Fruit fly (Drosophila melanogaster) whole organism, embryonic: ENCODE results near the gene CG6567.

Source experiments
- Atf-2 ChIP-seq: fragments of 200-800 bp; sonication (Bioruptor generic); optimal IDR thresholded peaks from 2 replicates; lab custom pipeline; 2016; ENCODE audit warnings: missing biosample characterization, missing genetic modification characterization
- CG11247 ChIP-seq: fragments of 200-800 bp; sonication (Bioruptor generic); IDR thresholded peaks from 2 replicates; pipeline ENCODE4 v1.3.6; 2022; ENCODE audit warnings: missing biosample characterization, missing genetic modification characterization
- CG11695 ChIP-seq: fragments of 200-800 bp; sonication (Bioruptor generic); IDR thresholded peaks from 3 replicates; pipeline ENCODE4 v1.3.6; 2022; ENCODE audit warnings: missing biosample characterization, missing genetic modification characterization
- CG11696 ChIP-seq: fragments of 200-800 bp; sonication (Bioruptor generic); IDR thresholded peaks from 2 replicates; pipeline ENCODE4 v1.3.6; 2022; ENCODE audit warnings: missing biosample characterization, missing genetic modification characterization
- CG12299 ChIP-seq: fragments of 200-800 bp; sonication (Bioruptor generic); optimal IDR thresholded peaks from 2 replicates; lab custom pipeline; 2018; ENCODE audit warnings: missing biosample characterization, mild to moderate bottlenecking, missing genetic modification characterization
- CG13775 ChIP-seq: fragments of 200-800 bp; sonication (Bioruptor generic); optimal IDR thresholded peaks from 3 replicates; lab custom pipeline; 2017; ENCODE audit warnings: missing biosample characterization, mild to moderate bottlenecking, missing genetic modification characterization
- CG14667 ChIP-seq: fragments of 200-800 bp; sonication (Bioruptor generic); IDR thresholded peaks from 2 replicates; pipeline ENCODE4 v1.3.6; 2022; ENCODE audit warnings: missing biosample characterization, missing genetic modification characterization
- CG14710 ChIP-seq: fragments of 200-800 bp; sonication (Bioruptor generic); optimal IDR thresholded peaks from 3 replicates; lab custom pipeline; 2019; ENCODE audit warnings: missing biosample characterization, mild to moderate bottlenecking, missing genetic modification characterization, moderate library complexity
- CG15073 ChIP-seq: fragments of 200-800 bp; sonication (Bioruptor generic); optimal IDR thresholded peaks from 2 replicates; lab custom pipeline; 2016; ENCODE audit warnings: missing biosample characterization, missing genetic modification characterization
- CG15601 ChIP-seq: fragments of 200-800 bp; sonication (Bioruptor generic); optimal IDR thresholded peaks from 3 replicates; lab custom pipeline; 2019; ENCODE audit warnings: missing biosample characterization, mild to moderate bottlenecking, missing genetic modification characterization, moderate library complexity
- CG17361 ChIP-seq: fragments of 200-800 bp; sonication (Bioruptor generic); IDR thresholded peaks from 3 replicates; pipeline ENCODE4 v1.3.6; 2022; ENCODE audit warnings: missing biosample characterization, missing genetic modification characterization
- CG2116 ChIP-seq: fragments of 200-800 bp; sonication (Bioruptor generic); optimal IDR thresholded peaks from 3 replicates; lab custom pipeline; 2018; ENCODE audit warnings: missing biosample characterization, mild to moderate bottlenecking, missing genetic modification characterization
- CG2129 ChIP-seq: fragments of 200-800 bp; sonication (Bioruptor generic); IDR thresholded peaks from 2 replicates; pipeline ENCODE4 v1.3.6; 2022; ENCODE audit warnings: missing biosample characterization, missing genetic modification characterization; ENCODE audit not compliant: partially characterized antibody
- CG2202 ChIP-seq: fragments of 200-800 bp; sonication (Bioruptor generic); optimal IDR thresholded peaks from 2 replicates; lab custom pipeline; 2018; ENCODE audit warnings: missing biosample characterization, mild to moderate bottlenecking, missing genetic modification characterization
- CG3281 ChIP-seq: fragments of 200-800 bp; sonication (Bioruptor generic); optimal IDR thresholded peaks from 3 replicates; lab custom pipeline; 2017; ENCODE audit warnings: missing biosample characterization, mild to moderate bottlenecking, missing genetic modification characterization
- CG5180 ChIP-seq: fragments of 200-800 bp; sonication (Bioruptor generic); optimal IDR thresholded peaks from 3 replicates; lab custom pipeline; 2017; ENCODE audit warnings: missing biosample characterization, missing genetic modification characterization, mild to moderate bottlenecking, moderate library complexity, missing genetic modification reagents
- CG6175 ChIP-seq: fragments of 200-800 bp; sonication (Bioruptor generic); IDR thresholded peaks from 3 replicates; pipeline ENCODE4 v1.3.6; 2022; ENCODE audit warnings: missing biosample characterization, missing genetic modification characterization
- CG6254 ChIP-seq: fragments of 200-800 bp; sonication (Bioruptor generic); optimal IDR thresholded peaks from 3 replicates; lab custom pipeline; 2017; ENCODE audit warnings: mild to moderate bottlenecking, missing biosample characterization, missing genetic modification reagents, missing genetic modification characterization
- CG6765 ChIP-seq: fragments of 200-800 bp; sonication (Bioruptor generic); optimal IDR thresholded peaks from 3 replicates; lab custom pipeline; 2017; ENCODE audit warnings: missing biosample characterization, mild to moderate bottlenecking, missing genetic modification characterization
- CG6791 ChIP-seq: fragments of 200-800 bp; sonication (Bioruptor generic); IDR thresholded peaks from 3 replicates; pipeline ENCODE4 v1.3.6; 2022; ENCODE audit warnings: missing biosample characterization, missing genetic modification characterization; ENCODE audit not compliant: partially characterized antibody
- CG6813 ChIP-seq: fragments of 200-800 bp; sonication (Bioruptor generic); optimal IDR thresholded peaks from 2 replicates; lab custom pipeline; 2017; ENCODE audit warnings: missing biosample characterization, missing genetic modification characterization, mild to moderate bottlenecking, moderate library complexity, missing genetic modification reagents
- CoRest ChIP-seq: fragments of 200-800 bp; sonication (Bioruptor generic); optimal IDR thresholded peaks from 3 replicates; lab custom pipeline; 2018; ENCODE audit warnings: missing biosample characterization, mild to moderate bottlenecking, missing genetic modification characterization, moderate library complexity
- Doc3 ChIP-seq: fragments of 200-800 bp; sonication (Bioruptor generic); IDR thresholded peaks from 3 replicates; pipeline ENCODE4 v1.3.6; 2022; ENCODE audit warnings: missing biosample characterization, missing genetic modification characterization; ENCODE audit not compliant: partially characterized antibody
- HHEX ChIP-seq: fragments of 200-800 bp; sonication (Bioruptor generic); optimal IDR thresholded peaks from 3 replicates; lab custom pipeline; 2017; ENCODE audit warnings: missing biosample characterization, mild to moderate bottlenecking, missing genetic modification characterization, missing genetic modification reagents
- Hsf ChIP-seq: fragments of 200-800 bp; sonication (Bioruptor generic); optimal IDR thresholded peaks from 3 replicates; lab custom pipeline; 2016; ENCODE audit warnings: missing biosample characterization, missing genetic modification characterization
- Max ChIP-seq: fragments of 200-800 bp; sonication (Bioruptor generic); optimal IDR thresholded peaks from 2 replicates; lab custom pipeline; 2016; ENCODE audit warnings: missing biosample characterization, mild to moderate bottlenecking, missing genetic modification characterization
- Med ChIP-seq: fragments of 200-800 bp; sonication (Bioruptor generic); peaks from one replicate; lab custom pipeline; 2016; ENCODE audit warnings: missing biosample characterization, missing genetic modification characterization, mild to moderate bottlenecking, inconsistent platforms, moderate library complexity
- Sry-δ ChIP-seq: fragments of 200-800 bp; sonication (Bioruptor generic); optimal IDR thresholded peaks from 2 replicates; lab custom pipeline; 2016; ENCODE audit warnings: missing biosample characterization, missing genetic modification characterization
- ase ChIP-seq: fragments of 200-800 bp; sonication (Bioruptor generic); IDR thresholded peaks from 3 replicates; pipeline ENCODE4 v1.3.6; 2022; ENCODE audit warnings: missing biosample characterization, missing genetic modification characterization
- bowl ChIP-seq: fragments of 200-800 bp; sonication (Bioruptor generic); IDR thresholded peaks from 2 replicates; pipeline ENCODE4 v1.3.6; 2022; ENCODE audit warnings: missing biosample characterization, missing genetic modification characterization
- btn ChIP-seq: fragments of 200-800 bp; sonication (Bioruptor generic); optimal IDR thresholded peaks from 2 replicates; lab custom pipeline; 2016; ENCODE audit warnings: missing biosample characterization, missing genetic modification characterization
- crc ChIP-seq: fragments of 200-800 bp; sonication (Bioruptor generic); optimal IDR thresholded peaks from 2 replicates; lab custom pipeline; 2016; ENCODE audit warnings: missing biosample characterization, missing genetic modification characterization
- crol ChIP-seq: fragments of 200-800 bp; sonication (Bioruptor generic); IDR thresholded peaks from 2 replicates; pipeline ENCODE4 v1.3.6; 2022; ENCODE audit warnings: missing biosample characterization, missing genetic modification characterization
- disco-r ChIP-seq: fragments of 200-800 bp; sonication (Bioruptor generic); optimal IDR thresholded peaks from 2 replicates; lab custom pipeline; 2016; ENCODE audit warnings: missing biosample characterization, missing genetic modification characterization
- dmrt11E ChIP-seq: fragments of 200-800 bp; sonication (Bioruptor generic); optimal IDR thresholded peaks from 3 replicates; lab custom pipeline; 2018; ENCODE audit warnings: missing biosample characterization, mild to moderate bottlenecking, missing genetic modification characterization, moderate library complexity
- grau ChIP-seq: fragments of 200-800 bp; optimal IDR thresholded peaks from 3 replicates; lab custom pipeline; 2019; ENCODE audit warnings: missing biosample characterization, mild to moderate bottlenecking, missing genetic modification characterization, moderate library complexity
- ham ChIP-seq: fragments of 200-800 bp; sonication (Bioruptor generic); IDR thresholded peaks from 2 replicates; pipeline ENCODE4 v1.3.6; 2022; ENCODE audit warnings: missing biosample characterization, missing genetic modification characterization
- kah ChIP-seq: fragments of 200-800 bp; sonication (Bioruptor generic); optimal IDR thresholded peaks from 2 replicates; lab custom pipeline; 2018; ENCODE audit warnings: missing biosample characterization, mild to moderate bottlenecking, missing genetic modification characterization
- lab ChIP-seq: fragments of 200-800 bp; sonication (Bioruptor generic); optimal IDR thresholded peaks from 3 replicates; lab custom pipeline; 2017; ENCODE audit warnings: missing biosample characterization, missing genetic modification characterization, mild to moderate bottlenecking, moderate library complexity, missing genetic modification reagents
- lola ChIP-seq, 3 experiments: fragments of >200 bp in 2 of 3; fragments of 200-800 bp in 1 of 3; sonication (Bioruptor generic) in 1 of 3; optimal IDR thresholded peaks; 2 replicates each; lab custom pipeline; 2017 to 2019; ENCODE audit warnings: missing biosample characterization in 3 of 3, missing genetic modification characterization in 3 of 3, mild to moderate bottlenecking in 1 of 3, moderate library complexity in 1 of 3
- pan ChIP-seq, 4 experiments: fragments of >200 bp in 3 of 4; fragments of 200-800 bp in 1 of 4; sonication (Bioruptor generic) in 1 of 4; optimal IDR thresholded peaks in 3 of 4; IDR thresholded peaks in 1 of 4; 2 replicates each; pipeline versions ENCODE4 v1.3.6 to Lab custom; 2017 to 2022; ENCODE audit warnings: missing biosample characterization in 2 of 4, missing genetic modification characterization in 2 of 4, mixed read lengths in 1 of 4
- repo ChIP-seq: fragments of 200-800 bp; sonication (Bioruptor generic); optimal IDR thresholded peaks from 2 replicates; lab custom pipeline; 2016; ENCODE audit warnings: missing biosample characterization, missing genetic modification characterization
- run ChIP-seq: fragments of 200-800 bp; sonication (Bioruptor generic); optimal IDR thresholded peaks from 3 replicates; lab custom pipeline; 2018; ENCODE audit warnings: missing biosample characterization, mild to moderate bottlenecking, missing genetic modification characterization
- sens ChIP-seq: fragments of 200-800 bp; sonication (Bioruptor generic); peaks from one replicate; lab custom pipeline; 2016; ENCODE audit warnings: missing biosample characterization, missing genetic modification characterization
- sna ChIP-seq: fragments of 200-800 bp; sonication (Bioruptor generic); IDR thresholded peaks from 2 replicates; pipeline ENCODE4 v1.3.6; 2022; ENCODE audit warnings: missing biosample characterization, missing genetic modification characterization; ENCODE audit not compliant: partially characterized antibody
- sr ChIP-seq: fragments of 200-800 bp; sonication (Bioruptor generic); IDR thresholded peaks from 3 replicates; pipeline ENCODE4 v1.3.6; 2022; ENCODE audit warnings: missing biosample characterization, missing genetic modification characterization
- tna ChIP-seq: fragments of 200-800 bp; sonication (Bioruptor generic); IDR thresholded peaks from 2 replicates; pipeline ENCODE4 v1.3.6; 2022; ENCODE audit warnings: missing biosample characterization, missing genetic modification characterization; ENCODE audit not compliant: partially characterized antibody

The CG6567 gene

dm6 chr3R:10884031-10884677 is 29.9 kb upstream of the CG6567 start (continued):
- TF ChIP-seq CG11696 (GFP tag; lab: Robert Waterston, UW), result peak; percentile 70
- TF ChIP-seq CG12299 (tag; lab: Kevin White, UChicago), result peak; percentile 33
- TF ChIP-seq disco-r, result no peak
- peak; percentile 93 for TF ChIP-seq lab (GFP tag; lab: Kevin White, UChicago)
- peak; percentile 84 for TF ChIP-seq CG11695 (GFP tag; lab: Robert Waterston, UW)
- no peak for TF ChIP-seq CG15073 (GFP tag; lab: Kevin White, UChicago)
- peak; percentile 19 for TF ChIP-seq CG6765 (GFP tag; lab: Kevin White, UChicago)
- TF ChIP-seq sr (GFP tag; lab: Robert Waterston, UW), result 0 out of 3 replicates have a peak, but pooled peaks have one; percentile 12
- peak; percentile 44 for TF ChIP-seq CG6254 (GFP tag; lab: Kevin White, UChicago)
- no peak for TF ChIP-seq repo (GFP tag; lab: Kevin White, UChicago)
- TF ChIP-seq ham, result no peak
- peak; percentile 79 for TF ChIP-seq CG11247 (GFP tag; lab: Robert Waterston, UW)
- TF ChIP-seq sens (GFP tag; lab: Kevin White, UChicago), result peak; percentile 78
- peak; percentile 56 for TF ChIP-seq CG6813 (GFP tag; lab: Kevin White, UChicago)
- peak; percentile 87 for TF ChIP-seq CG3281
- TF ChIP-seq Atf-2 (GFP tag; lab: Kevin White, UChicago), result no peak
- no peak for TF ChIP-seq run (tag; lab: Kevin White, UChicago)
- TF ChIP-seq CG5180 (GFP tag; lab: Kevin White, UChicago), result peak; percentile 74
- peak; percentile 90 for TF ChIP-seq ase (GFP tag; lab: Robert Waterston, UW)
- peak; percentile 83 for TF ChIP-seq HHEX (GFP tag; lab: Kevin White, UChicago)
- TF ChIP-seq CoRest (tag; lab: Kevin White, UChicago), result peak; percentile 71
- TF ChIP-seq Sry-δ (GFP tag; lab: Kevin White, UChicago), result no peak
- no peak for TF ChIP-seq lola (GFP tag; optimal IDR thresholded peaks at IDR 0.05; lab: Kevin White, UChicago)
- peak; percentile 15 for TF ChIP-seq CG14710
- TF ChIP-seq CG6175 (GFP tag; lab: Robert Waterston, UW), result peak; percentile 85
- TF ChIP-seq CG6791 (GFP tag; lab: Robert Waterston, UW), result no peak
- no peak for TF ChIP-seq CG2129 (GFP tag; lab: Robert Waterston, UW)
- TF ChIP-seq Doc3 (GFP tag; lab: Robert Waterston, UW), result no peak
- no peak for TF ChIP-seq crc (GFP tag; lab: Kevin White, UChicago)
- peak; percentile 11 for TF ChIP-seq CG13775
- no peak for TF ChIP-seq tna (GFP tag; lab: Robert Waterston, UW)
- TF ChIP-seq CG2202, result no peak
- TF ChIP-seq CG15601 (tag; lab: Kevin White, UChicago), result no peak
- TF ChIP-seq btn (GFP tag; lab: Kevin White, UChicago), result no peak
- peak; percentile 37 for TF ChIP-seq kah

- TF ChIP-seq CG17361 (GFP tag; lab: Robert Waterston, UW) (peak; percentile 44; the same call in 2 of the 3 replicates), grau (tag; lab: Kevin White, UChicago) (peak; percentile 46), Sry-δ (GFP tag; lab: Kevin White, UChicago) (peak; percentile 88), pan (optimal IDR thresholded peaks at IDR 0.05; lab: Kevin White, UChicago) (no peak), pan (GFP tag; optimal IDR thresholded peaks at IDR 0.05 in 1 of 2, IDR thresholded peaks at IDR 0.05 in 1 of 2) (peak in 1 of 2 experiments; percentile 26), Hsf (peak; percentile 57), CG2116 (GFP tag; lab: Kevin White, UChicago) (peak; percentile 76), CG14667 (no peak), lola (GFP tag; optimal IDR thresholded peaks at IDR 0.05; lab: Kevin White, UChicago) (peak in 1 of 3 experiments; percentile 29), sna (peak; percentile 94), Med (GFP tag; lab: Kevin White, UChicago) (peak; percentile 82), Max (GFP tag; lab: Kevin White, UChicago) (no peak), bowl (GFP tag; lab: Robert Waterston, UW) (no peak), crol (peak; percentile 67), dmrt11E (peak; percentile 30)
Observed at dm6 chr3R:10881824-10882559, 27.7 kb upstream of the CG6567 start, which contains the start of gene Tpc1. TSS of gene Tpc1 (minus strand) at chr3R:10882188.
